Worm (Caenorhabditis elegans) whole organism, L4 larva: ENCODE results near the gene pgam-5.
A peak's percentile ranks its signal among the peaks of the same experiment; 100 is the strongest.

Experiments used
- ceh-62 ChIP-seq: sonication (generic microtip); optimal IDR thresholded peaks from 2 replicates; lab custom pipeline; 2017; ENCODE audit warnings: missing biosample characterization, missing genetic modification characterization
- pqm-1 ChIP-seq: sonication (generic microtip); optimal IDR thresholded peaks from 2 replicates; lab custom pipeline; 2017; ENCODE audit warnings: missing biosample characterization, missing genetic modification characterization

ce11 chrII:7639036-7639435 lies 40.5 kb upstream of the pgam-5 start:
- TF ChIP-seq pqm-1 (tag; lab: Kevin White, UChicago) = peak; percentile 65
- no peak for TF ChIP-seq ceh-62 (tag; lab: Kevin White, UChicago)
